Worm (Caenorhabditis elegans): Measurements from ENCODE around the gene ptr-25.

The ptr-25 gene

DNA sequence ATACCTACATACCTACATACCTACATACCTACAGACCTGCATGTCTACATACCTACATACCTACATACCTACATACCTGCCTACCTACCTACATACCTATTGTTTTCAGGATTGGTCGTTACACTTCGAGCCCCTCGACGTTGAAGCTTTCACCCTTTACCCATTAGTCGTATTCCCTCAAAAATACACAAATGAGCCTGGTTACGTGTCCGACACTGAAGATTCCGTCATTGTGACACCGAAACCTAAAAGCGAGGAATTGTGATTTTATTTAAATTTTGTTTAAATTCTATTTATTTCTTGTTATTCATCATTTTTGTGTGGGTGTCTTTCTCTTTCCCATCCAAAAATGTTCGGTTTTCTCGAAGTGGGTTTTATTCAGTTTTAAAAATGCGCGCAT lies 8.7 kb upstream of the ptr-25 start, which contains the start of gene D2045.7:
D2045.7 (plus strand) TSS at position 301 of the 400 bp plus-strand sequence.
- TF ChIP-seq ztf-11 (tag; optimal IDR thresholded peaks at IDR 0.05) (no peak), unc-62 (GFP tag; optimal IDR thresholded peaks at IDR 0.05) (no peak), blmp-1 (tag; optimal IDR thresholded peaks at IDR 0.05) (no peak), elt-3 (tag; optimal IDR thresholded peaks at IDR 0.05) (no peak), unc-39 (tag; optimal IDR thresholded peaks at IDR 0.05) (no peak), nhr-12 (tag; optimal IDR thresholded peaks at IDR 0.05) (no peak), lin-32 (GFP tag; optimal IDR thresholded peaks at IDR 0.05) (no peak), pha-4 (tag; optimal IDR thresholded peaks at IDR 0.05) (no peak), ces-1 (GFP tag; optimal IDR thresholded peaks at IDR 0.05) (no peak), bed-3 (GFP tag; optimal IDR thresholded peaks at IDR 0.05) (no peak)

DNA sequence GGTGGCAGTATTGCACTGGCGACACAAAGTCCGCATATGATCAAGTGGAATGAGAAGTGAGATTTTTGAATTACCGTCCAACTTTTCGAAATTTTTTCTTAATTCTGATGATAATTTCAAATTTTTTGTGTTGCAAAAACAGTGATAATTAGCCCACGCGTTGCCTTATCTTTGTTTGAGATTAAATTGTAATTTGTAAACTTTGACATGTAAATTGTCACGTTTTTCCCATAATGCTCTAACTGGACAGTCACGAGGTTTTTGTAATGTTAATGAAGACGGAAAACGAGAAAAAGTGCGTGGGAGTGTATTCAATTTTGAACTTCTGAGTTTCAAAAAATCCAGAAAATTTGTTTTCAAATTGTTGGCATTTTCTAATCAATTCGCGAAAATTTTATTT lies 6.4 kb upstream of the ptr-25 start:
- TF ChIP-seq bed-3 (GFP tag; optimal IDR thresholded peaks at IDR 0.05) (no peak), cnd-1 (tag; optimal IDR thresholded peaks at IDR 0.05) (no peak), hlh-1 (tag; optimal IDR thresholded peaks at IDR 0.05) (no peak), ceh-39 (tag; optimal IDR thresholded peaks at IDR 0.05) (no peak), ham-2 (GFP tag; optimal IDR thresholded peaks at IDR 0.05) (no peak), drap-1 (GFP tag; optimal IDR thresholded peaks at IDR 0.05) (no peak), tbx-8 (GFP tag; optimal IDR thresholded peaks at IDR 0.05) (no peak), unc-120 (tag; optimal IDR thresholded peaks at IDR 0.05; ENCODE audit: poor library complexity, severe bottlenecking) (no peak), mab-5 (tag; optimal IDR thresholded peaks at IDR 0.05) (no peak), blmp-1 (tag; optimal IDR thresholded peaks at IDR 0.05) (no peak), mep-1 (tag; optimal IDR thresholded peaks at IDR 0.05) (no peak), lin-13 (tag; optimal IDR thresholded peaks at IDR 0.05) (no peak)

DNA sequence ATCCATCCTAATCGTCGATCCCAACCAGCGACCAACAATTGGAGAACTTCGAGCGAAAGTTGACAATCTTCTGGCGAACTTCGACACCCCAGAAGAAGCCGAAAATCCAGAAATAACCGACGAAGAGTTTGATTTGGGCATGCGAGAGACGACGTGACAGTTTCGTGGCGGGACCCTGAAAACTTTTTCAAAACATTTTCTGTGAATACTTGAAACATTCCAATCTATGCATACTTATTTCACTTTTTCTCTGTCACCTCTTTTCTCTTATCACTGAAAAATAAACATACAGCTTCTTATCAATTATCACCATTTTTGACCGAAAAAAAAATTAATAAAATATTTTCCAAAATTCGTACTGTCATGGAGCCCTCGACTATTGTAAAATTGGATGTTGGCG lies 5.9 kb upstream of the ptr-25 start, which contains the start of gene D2045.8:
D2045.8 (plus strand) TSS at position 301 of the 400 bp plus-strand sequence.
- TF ChIP-seq ces-1 (GFP tag; optimal IDR thresholded peaks at IDR 0.05), result no peak
- no peak for TF ChIP-seq nhr-2 (tag; optimal IDR thresholded peaks at IDR 0.05)
- TF ChIP-seq ceh-83 (GFP tag; optimal IDR thresholded peaks at IDR 0.05), result no peak
- TF ChIP-seq mls-2 (tag; optimal IDR thresholded peaks at IDR 0.05), result no peak
- no peak for TF ChIP-seq lin-13 (tag; optimal IDR thresholded peaks at IDR 0.05)
- no peak for TF ChIP-seq lsy-2 (tag; optimal IDR thresholded peaks at IDR 0.05)
- TF ChIP-seq mep-1 (tag; optimal IDR thresholded peaks at IDR 0.05), result no peak
- no peak for TF ChIP-seq unc-62 (GFP tag; optimal IDR thresholded peaks at IDR 0.05)
- TF ChIP-seq snpc-4 (tag; optimal IDR thresholded peaks at IDR 0.05), result no peak
- TF ChIP-seq cnd-1 (tag; optimal IDR thresholded peaks at IDR 0.05), result no peak
- TF ChIP-seq pha-4 (tag; optimal IDR thresholded peaks at IDR 0.05), result no peak
- no peak for TF ChIP-seq M03D4.4 (tag; optimal IDR thresholded peaks at IDR 0.05)
- TF ChIP-seq unc-120 (tag; optimal IDR thresholded peaks at IDR 0.05; ENCODE audit: poor library complexity, severe bottlenecking), result no peak
- TF ChIP-seq unc-39 (tag; optimal IDR thresholded peaks at IDR 0.05), result no peak
- no peak for TF ChIP-seq tbx-8 (GFP tag; optimal IDR thresholded peaks at IDR 0.05)
- TF ChIP-seq ham-2 (GFP tag; optimal IDR thresholded peaks at IDR 0.05), result no peak
- TF ChIP-seq nhr-237 (tag; optimal IDR thresholded peaks at IDR 0.05), result no peak
- TF ChIP-seq elt-3 (tag; optimal IDR thresholded peaks at IDR 0.05), result no peak
- no peak for TF ChIP-seq mab-5 (tag; optimal IDR thresholded peaks at IDR 0.05)
- TF ChIP-seq ceh-43 (GFP tag; optimal IDR thresholded peaks at IDR 0.05), result no peak

DNA sequence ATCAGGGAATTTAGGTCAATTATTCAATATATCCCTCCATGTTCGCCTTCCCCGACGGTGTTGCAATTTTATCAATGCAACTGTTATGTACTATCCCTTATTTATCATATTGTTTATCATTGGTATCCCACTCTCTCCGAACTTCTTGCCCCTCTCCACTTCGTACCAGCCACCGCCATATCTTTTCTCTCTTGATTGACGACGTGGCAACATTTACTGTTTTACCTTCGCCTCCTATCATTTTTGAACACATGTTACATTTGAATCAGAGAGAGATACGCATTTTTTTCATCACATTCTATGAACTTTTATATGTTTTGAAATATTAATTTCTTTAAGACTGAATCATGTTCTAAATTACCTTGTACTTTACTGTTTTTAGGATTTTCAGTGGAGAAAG lies 1.5 kb upstream of the ptr-25 start:
- TF ChIP-seq mab-5 (tag; optimal IDR thresholded peaks at IDR 0.05) (no peak), cnd-1 (tag; optimal IDR thresholded peaks at IDR 0.05) (no peak), unc-120 (tag; optimal IDR thresholded peaks at IDR 0.05; ENCODE audit: poor library complexity, severe bottlenecking) (no peak), nhr-76 (tag; optimal IDR thresholded peaks at IDR 0.05) (no peak), mls-2 (tag; optimal IDR thresholded peaks at IDR 0.05) (no peak), ceh-39 (tag; optimal IDR thresholded peaks at IDR 0.05) (no peak), sem-2 (GFP tag; optimal IDR thresholded peaks at IDR 0.05) (no peak), lin-13 (tag; optimal IDR thresholded peaks at IDR 0.05) (no peak), hlh-1 (tag; optimal IDR thresholded peaks at IDR 0.05) (no peak), elt-3 (tag; optimal IDR thresholded peaks at IDR 0.05) (no peak), flh-1 (GFP tag; optimal IDR thresholded peaks at IDR 0.05) (no peak), nhr-28 (tag; optimal IDR thresholded peaks at IDR 0.05) (no peak), drap-1 (GFP tag; optimal IDR thresholded peaks at IDR 0.05) (no peak), mep-1 (tag; optimal IDR thresholded peaks at IDR 0.05) (no peak), sptf-1 (tag; optimal IDR thresholded peaks at IDR 0.05) (no peak), nhr-12 (tag; optimal IDR thresholded peaks at IDR 0.05) (no peak), pha-4 (tag; optimal IDR thresholded peaks at IDR 0.05) (no peak), nhr-2 (tag; optimal IDR thresholded peaks at IDR 0.05) (no peak), bed-3 (GFP tag; optimal IDR thresholded peaks at IDR 0.05) (no peak)
